Fruit fly (Drosophila melanogaster): ENCODE data around the gene Vps26.

Vps26 gene

DNA sequence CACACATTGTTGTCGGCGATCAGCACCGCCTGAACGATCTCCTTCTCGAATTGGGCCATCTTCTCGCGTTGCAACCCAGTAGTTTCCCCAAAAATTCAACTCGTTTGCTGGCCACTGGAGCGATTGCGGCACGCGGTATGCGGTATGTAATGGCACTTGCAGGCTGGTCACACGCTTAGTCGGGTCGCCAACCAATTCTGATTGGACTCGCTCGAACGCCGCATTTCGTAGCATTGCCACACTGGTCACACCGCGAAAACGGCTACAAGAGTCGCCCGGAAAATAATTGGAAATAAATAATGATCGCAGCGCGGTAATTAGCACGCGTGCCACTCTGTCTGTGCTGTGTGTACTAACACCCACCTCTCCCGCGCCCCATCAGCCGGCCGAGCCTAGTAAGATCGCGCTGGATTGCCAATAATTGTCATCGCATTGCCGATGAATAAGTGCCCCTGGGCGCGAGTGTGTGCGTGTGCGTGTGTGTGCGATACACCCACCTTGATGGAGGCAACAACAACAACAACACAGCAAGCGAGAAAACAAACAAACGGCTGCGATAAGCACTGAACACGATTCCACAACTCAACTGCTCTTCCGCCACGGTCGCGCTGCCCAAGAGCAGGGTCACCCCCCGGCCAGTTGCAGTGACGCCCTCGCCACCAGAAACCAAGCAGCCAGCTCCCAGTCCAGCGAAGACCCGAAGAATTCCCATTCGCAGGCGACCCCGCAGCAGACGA, 49.3 kb downstream of the Vps26 start, which contains the start of the genes eIF2Bepsilon and Ocrl:
eIF2Bepsilon (minus strand) TSS at position 110 of the 737 bp plus-strand sequence.
Ocrl (plus strand) TSS at position 217 of the 737 bp plus-strand sequence.
- peak; percentile 13 for TF ChIP-seq pad (GFP tag; optimal IDR thresholded peaks at IDR 0.05)
- no peak for TF ChIP-seq CG33017 (tag; optimal IDR thresholded peaks at IDR 0.05)
- peak; percentile 58 for TF ChIP-seq CG14711 (tag; optimal IDR thresholded peaks at IDR 0.05)
- TF ChIP-seq Crg-1 (GFP tag; optimal IDR thresholded peaks at IDR 0.05), result no peak
- no peak for TF ChIP-seq kay (GFP tag; ENCODE audit: borderline replicate concordance)
- TF ChIP-seq cnc (optimal IDR thresholded peaks at IDR 0.05), result no peak
- TF ChIP-seq ovo (GFP tag; optimal IDR thresholded peaks at IDR 0.05), result no peak
- no peak for TF ChIP-seq CG12768 (GFP tag; optimal IDR thresholded peaks at IDR 0.05)
- TF ChIP-seq bab1 (GFP tag; optimal IDR thresholded peaks at IDR 0.05), result peak; percentile 38
- TF ChIP-seq CG1620 (GFP tag; optimal IDR thresholded peaks at IDR 0.05), result peak; percentile 25
- TF ChIP-seq cic (GFP tag; optimal IDR thresholded peaks at IDR 0.05), result peak; percentile 38
- peak; percentile 66 for TF ChIP-seq Mnt (GFP tag; optimal IDR thresholded peaks at IDR 0.05)
- peak; percentile 15 for TF ChIP-seq CG7101 (tag; optimal IDR thresholded peaks at IDR 0.05)
